Worm (Caenorhabditis elegans) whole organism, early embryonic: Measurements from ENCODE around the gene gcy-34.

Source experiments
- B0310.2 ChIP-seq: sonication (generic microtip); optimal IDR thresholded peaks from 2 replicates; lab custom pipeline; 2016; ENCODE audit warnings: mild to moderate bottlenecking, missing genetic modification characterization, missing compliant biosample characterization
- flt-1 ChIP-seq: fragments of 200-800 bp; sonication (Bioruptor generic); IDR thresholded peaks from 2 replicates; pipeline ENCODE4 v1.3.6; 2022; ENCODE audit warnings: missing genetic modification characterization, missing compliant biosample characterization

ce11 chrV:13387472-13387871 is 1.8 kb upstream of the gcy-34 start:
- no peak for TF ChIP-seq B0310.2 (tag; lab: Kevin White, UChicago)
- TF ChIP-seq flt-1: no peak
